Fruit fly (Drosophila melanogaster) S2 (cell line): ENCODE measurements around the gene CG1635.

Experiments
- CG8478 ChIP-seq: fragments of >200 bp; optimal IDR thresholded peaks from 2 replicates; lab custom pipeline; 2018
- CTCF ChIP-seq, 2 experiments: fragments of >200 bp; optimal IDR thresholded peaks; 2 replicates each; lab custom pipeline; 2018

DNA sequence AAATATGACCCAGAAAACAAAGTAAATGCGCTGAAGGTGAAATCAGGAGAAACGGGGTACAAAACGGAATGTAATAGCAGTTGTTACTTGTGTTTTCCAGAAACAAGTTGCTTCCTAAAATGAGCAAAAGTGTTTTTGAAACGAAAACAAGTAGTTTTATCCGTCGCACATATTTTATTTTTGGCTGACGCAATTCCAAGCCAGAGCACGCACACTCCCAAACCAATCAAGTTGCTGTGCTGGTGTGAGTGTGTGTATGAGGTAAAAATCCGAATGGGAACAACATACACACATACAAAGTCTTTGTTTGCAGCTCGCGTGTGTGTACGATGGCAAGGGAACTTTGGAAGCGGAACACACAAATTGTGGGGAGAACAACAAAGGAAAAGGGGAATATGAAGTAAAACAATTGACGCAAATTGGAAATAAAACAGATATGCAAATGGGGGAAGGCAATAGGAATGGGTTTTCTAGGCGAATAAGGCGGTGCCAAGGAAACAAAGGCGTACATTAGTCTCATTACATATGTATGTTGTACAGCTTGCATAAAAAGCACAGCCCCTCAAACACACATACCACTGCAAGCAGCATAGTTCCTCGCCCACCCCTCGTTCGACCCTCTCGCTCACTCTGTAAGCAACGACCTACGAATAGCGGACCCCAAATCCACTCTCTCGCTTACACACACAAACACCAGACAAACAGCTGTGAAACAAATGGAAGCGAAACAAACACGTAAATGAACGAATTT is 20.1 kb downstream of the CG1635 start:
- TF ChIP-seq CG8478 (peak; percentile 67), CTCF (optimal IDR thresholded peaks at IDR 0.05; lab: Kevin White, UChicago) (no peak)
